Fruit fly (Drosophila melanogaster) whole organism, embryonic: ENCODE results near the gene CG1840.

ENCODE experiments used
- Abd-B ChIP-seq: fragments of 200-800 bp; sonication (Bioruptor generic); optimal IDR thresholded peaks from 2 replicates; lab custom pipeline; 2018; ENCODE audit warnings: missing biosample characterization, mild to moderate bottlenecking, missing genetic modification characterization, moderate library complexity
- B-H1 ChIP-seq: fragments of 200-800 bp; sonication (Bioruptor generic); IDR thresholded peaks from 3 replicates; pipeline ENCODE4 v1.3.6; 2022; ENCODE audit warnings: missing biosample characterization, missing genetic modification characterization
- C15 ChIP-seq: fragments of 200-800 bp; sonication (Bioruptor generic); IDR thresholded peaks from 3 replicates; pipeline ENCODE4 v1.3.6; 2022; ENCODE audit warnings: missing biosample characterization, missing genetic modification characterization
- CG11247 ChIP-seq: fragments of 200-800 bp; sonication (Bioruptor generic); IDR thresholded peaks from 2 replicates; pipeline ENCODE4 v1.3.6; 2022; ENCODE audit warnings: missing biosample characterization, missing genetic modification characterization
- CG11398 ChIP-seq: fragments of 200-800 bp; sonication (Bioruptor generic); optimal IDR thresholded peaks from 2 replicates; lab custom pipeline; 2016; ENCODE audit warnings: missing biosample characterization, missing genetic modification characterization
- CG11723 ChIP-seq: fragments of 200-800 bp; sonication (Bioruptor generic); optimal IDR thresholded peaks from 2 replicates; lab custom pipeline; 2017; ENCODE audit warnings: missing biosample characterization, mild to moderate bottlenecking, missing genetic modification characterization
- CG12104 ChIP-seq: fragments of 200-800 bp; sonication (Bioruptor generic); optimal IDR thresholded peaks from 3 replicates; lab custom pipeline; 2016; ENCODE audit warnings: missing biosample characterization, missing genetic modification characterization
- CG1233 ChIP-seq: fragments of 200-800 bp; sonication (Bioruptor generic); optimal IDR thresholded peaks from 4 replicates; lab custom pipeline; 2018; ENCODE audit warnings: missing biosample characterization, mild to moderate bottlenecking, missing genetic modification characterization
- CG12769 ChIP-seq: fragments of 200-800 bp; sonication (Bioruptor generic); optimal IDR thresholded peaks from 2 replicates; lab custom pipeline; 2019; ENCODE audit warnings: missing biosample characterization, mild to moderate bottlenecking, missing genetic modification characterization, moderate library complexity
- CG13775 ChIP-seq: fragments of 200-800 bp; sonication (Bioruptor generic); optimal IDR thresholded peaks from 3 replicates; lab custom pipeline; 2017; ENCODE audit warnings: missing biosample characterization, mild to moderate bottlenecking, missing genetic modification characterization
- CG16813 ChIP-seq: fragments of 200-800 bp; sonication (Bioruptor generic); IDR thresholded peaks from 3 replicates; pipeline ENCODE4 v1.3.6; 2022; ENCODE audit warnings: missing biosample characterization, missing genetic modification characterization; ENCODE audit not compliant: partially characterized antibody
- CG17385 ChIP-seq: fragments of 200-800 bp; sonication (Bioruptor generic); optimal IDR thresholded peaks from 3 replicates; lab custom pipeline; 2018; ENCODE audit warnings: missing biosample characterization, mild to moderate bottlenecking, missing genetic modification characterization
- CG17829 ChIP-seq: fragments of 200-800 bp; optimal IDR thresholded peaks from 2 replicates; lab custom pipeline; 2019; ENCODE audit warnings: missing biosample characterization, mild to moderate bottlenecking, missing genetic modification characterization, moderate library complexity
- CG18619 ChIP-seq: fragments of 200-800 bp; sonication (Bioruptor generic); optimal IDR thresholded peaks from 3 replicates; lab custom pipeline; 2017; ENCODE audit warnings: missing biosample characterization, mild to moderate bottlenecking, missing genetic modification characterization
- CG3726 ChIP-seq: fragments of 200-800 bp; sonication (Bioruptor generic); IDR thresholded peaks from 3 replicates; pipeline ENCODE4, ENCODE4 v1.3.6; 2022; ENCODE audit warnings: missing biosample characterization, missing genetic modification characterization
- CG3838 ChIP-seq: fragments of 200-800 bp; sonication (Bioruptor generic); optimal IDR thresholded peaks from 3 replicates; lab custom pipeline; 2016; ENCODE audit warnings: missing biosample characterization, missing genetic modification characterization
- CG3847 ChIP-seq: fragments of 200-800 bp; sonication (Bioruptor generic); IDR thresholded peaks from 2 replicates; pipeline ENCODE4 v1.3.6; 2022; ENCODE audit warnings: missing biosample characterization, missing genetic modification characterization
- CG4282 ChIP-seq: fragments of 200-800 bp; sonication (Bioruptor generic); optimal IDR thresholded peaks from 2 replicates; lab custom pipeline; 2016; ENCODE audit warnings: missing biosample characterization, missing genetic modification characterization
- CG6854 ChIP-seq: fragments of 200-800 bp; sonication (Bioruptor generic); optimal IDR thresholded peaks from 3 replicates; lab custom pipeline; 2017; ENCODE audit warnings: missing biosample characterization, mild to moderate bottlenecking, missing genetic modification characterization
- CG7556 ChIP-seq: fragments of 200-800 bp; sonication (Bioruptor generic); optimal IDR thresholded peaks from 2 replicates; lab custom pipeline; 2017; ENCODE audit warnings: missing biosample characterization, mild to moderate bottlenecking, missing genetic modification characterization
- CG7928 ChIP-seq: fragments of 200-800 bp; sonication (Bioruptor generic); optimal IDR thresholded peaks from 2 replicates; lab custom pipeline; 2017; ENCODE audit warnings: missing biosample characterization, mild to moderate bottlenecking, missing genetic modification characterization
- CG8924 ChIP-seq: fragments of 200-800 bp; optimal IDR thresholded peaks from 3 replicates; lab custom pipeline; 2019; ENCODE audit warnings: missing biosample characterization, mild to moderate bottlenecking, missing genetic modification characterization, moderate library complexity
- CkIIα-i1 ChIP-seq: fragments of 200-800 bp; sonication (Bioruptor generic); IDR thresholded peaks from 2 replicates; pipeline ENCODE4 v1.3.6; 2022; ENCODE audit warnings: missing biosample characterization, missing genetic modification characterization
- CoRest ChIP-seq: fragments of 200-800 bp; sonication (Bioruptor generic); optimal IDR thresholded peaks from 3 replicates; lab custom pipeline; 2018; ENCODE audit warnings: missing biosample characterization, mild to moderate bottlenecking, missing genetic modification characterization, moderate library complexity
- HLHmδ ChIP-seq: fragments of 200-800 bp; sonication (Bioruptor generic); optimal IDR thresholded peaks from 2 replicates; lab custom pipeline; 2018; ENCODE audit warnings: missing biosample characterization, mild to moderate bottlenecking, missing genetic modification characterization, moderate library complexity
- Hey ChIP-seq: fragments of 200-800 bp; sonication (Bioruptor generic); optimal IDR thresholded peaks from 3 replicates; lab custom pipeline; 2018; ENCODE audit warnings: missing biosample characterization, mild to moderate bottlenecking, missing genetic modification characterization
- Jarid2 ChIP-seq: fragments of 200-800 bp; sonication (Bioruptor generic); optimal IDR thresholded peaks from 3 replicates; lab custom pipeline; 2017; ENCODE audit warnings: mild to moderate bottlenecking, missing biosample characterization, missing genetic modification reagents, missing genetic modification characterization
- Max ChIP-seq: fragments of 200-800 bp; sonication (Bioruptor generic); optimal IDR thresholded peaks from 2 replicates; lab custom pipeline; 2016; ENCODE audit warnings: missing biosample characterization, mild to moderate bottlenecking, missing genetic modification characterization
- amos ChIP-seq: fragments of 200-800 bp; sonication (Bioruptor generic); IDR thresholded peaks from 2 replicates; pipeline ENCODE4 v1.3.6; 2022; ENCODE audit warnings: missing biosample characterization, missing genetic modification characterization; ENCODE audit not compliant: partially characterized antibody
- ase ChIP-seq: fragments of 200-800 bp; sonication (Bioruptor generic); IDR thresholded peaks from 3 replicates; pipeline ENCODE4 v1.3.6; 2022; ENCODE audit warnings: missing biosample characterization, missing genetic modification characterization
- az2 ChIP-seq: fragments of 200-800 bp; sonication (Bioruptor generic); optimal IDR thresholded peaks from 3 replicates; lab custom pipeline; 2016; ENCODE audit warnings: missing biosample characterization, missing genetic modification characterization
- bigmax ChIP-seq: fragments of 200-800 bp; sonication (Bioruptor generic); optimal IDR thresholded peaks from 2 replicates; lab custom pipeline; 2018; ENCODE audit warnings: missing biosample characterization, mild to moderate bottlenecking, missing genetic modification characterization
- bowl ChIP-seq: fragments of 200-800 bp; sonication (Bioruptor generic); IDR thresholded peaks from 2 replicates; pipeline ENCODE4 v1.3.6; 2022; ENCODE audit warnings: missing biosample characterization, missing genetic modification characterization
- dan ChIP-seq: fragments of 200-800 bp; sonication (Bioruptor generic); IDR thresholded peaks from 2 replicates; pipeline ENCODE4 v1.3.6; 2022; ENCODE audit warnings: missing biosample characterization, missing genetic modification characterization
- fu2 ChIP-seq: fragments of 200-800 bp; sonication (Bioruptor generic); optimal IDR thresholded peaks from 2 replicates; lab custom pipeline; 2016; ENCODE audit warnings: missing biosample characterization, missing genetic modification characterization
- gcm2 ChIP-seq: fragments of 200-800 bp; sonication (Bioruptor generic); optimal IDR thresholded peaks from 2 replicates; lab custom pipeline; 2016; ENCODE audit warnings: missing biosample characterization, missing genetic modification characterization
- grn ChIP-seq: fragments of 200-800 bp; sonication (Bioruptor generic); optimal IDR thresholded peaks from 3 replicates; lab custom pipeline; 2017; ENCODE audit warnings: missing biosample characterization, missing genetic modification characterization
- nmo ChIP-seq: fragments of 200-800 bp; sonication (Bioruptor generic); optimal IDR thresholded peaks from 2 replicates; lab custom pipeline; 2018; ENCODE audit warnings: missing biosample characterization, mild to moderate bottlenecking, missing genetic modification characterization, moderate library complexity
- pan ChIP-seq, 4 experiments: fragments of >200 bp in 3 of 4; fragments of 200-800 bp in 1 of 4; sonication (Bioruptor generic) in 1 of 4; optimal IDR thresholded peaks in 3 of 4; IDR thresholded peaks in 1 of 4; 2 replicates each; pipeline versions ENCODE4 v1.3.6 to Lab custom; 2017 to 2022; ENCODE audit warnings: missing biosample characterization in 2 of 4, missing genetic modification characterization in 2 of 4, mixed read lengths in 1 of 4
- ranshi ChIP-seq: fragments of 200-800 bp; sonication (Bioruptor generic); IDR thresholded peaks from 2 replicates; pipeline ENCODE4 v1.3.6; 2022; ENCODE audit warnings: missing biosample characterization, missing genetic modification characterization
- ro ChIP-seq: fragments of 200-800 bp; sonication (Bioruptor generic); IDR thresholded peaks from 2 replicates; pipeline ENCODE4 v1.3.6; 2022; ENCODE audit warnings: missing biosample characterization, missing genetic modification characterization
- row ChIP-seq: fragments of 200-800 bp; sonication (Bioruptor generic); IDR thresholded peaks from 3 replicates; pipeline ENCODE4 v1.3.6; 2022; ENCODE audit warnings: missing biosample characterization, missing genetic modification characterization
- sens-2 ChIP-seq: fragments of 200-800 bp; sonication (Bioruptor generic); IDR thresholded peaks from 2 replicates; pipeline ENCODE4 v1.3.6; 2022; ENCODE audit warnings: missing biosample characterization, missing genetic modification characterization
- slp2 ChIP-seq: fragments of 200-800 bp; sonication (Bioruptor generic); optimal IDR thresholded peaks from 2 replicates; lab custom pipeline; 2016; ENCODE audit warnings: missing biosample characterization, missing genetic modification characterization
- sna ChIP-seq: fragments of 200-800 bp; sonication (Bioruptor generic); IDR thresholded peaks from 2 replicates; pipeline ENCODE4 v1.3.6; 2022; ENCODE audit warnings: missing biosample characterization, missing genetic modification characterization; ENCODE audit not compliant: partially characterized antibody
- tap ChIP-seq: fragments of 200-800 bp; optimal IDR thresholded peaks from 3 replicates; lab custom pipeline; 2019; ENCODE audit warnings: missing biosample characterization, mild to moderate bottlenecking, missing genetic modification characterization, moderate library complexity
- tll ChIP-seq, 2 experiments: fragments of 200-800 bp in 1 of 2; fragments of >200 bp in 1 of 2; sonication (Bioruptor generic) in 1 of 2; optimal IDR thresholded peaks; 2 replicates each; lab custom pipeline; 2017 to 2019; ENCODE audit warnings: missing biosample characterization in 2 of 2, missing genetic modification characterization in 2 of 2, mild to moderate bottlenecking in 1 of 2, moderate library complexity in 1 of 2
- zfh1 ChIP-seq: fragments of 200-800 bp; sonication (Bioruptor generic); IDR thresholded peaks from 3 replicates; pipeline ENCODE4 v1.3.6; 2022; ENCODE audit warnings: missing biosample characterization, missing genetic modification characterization

The CG1840 gene

DNA sequence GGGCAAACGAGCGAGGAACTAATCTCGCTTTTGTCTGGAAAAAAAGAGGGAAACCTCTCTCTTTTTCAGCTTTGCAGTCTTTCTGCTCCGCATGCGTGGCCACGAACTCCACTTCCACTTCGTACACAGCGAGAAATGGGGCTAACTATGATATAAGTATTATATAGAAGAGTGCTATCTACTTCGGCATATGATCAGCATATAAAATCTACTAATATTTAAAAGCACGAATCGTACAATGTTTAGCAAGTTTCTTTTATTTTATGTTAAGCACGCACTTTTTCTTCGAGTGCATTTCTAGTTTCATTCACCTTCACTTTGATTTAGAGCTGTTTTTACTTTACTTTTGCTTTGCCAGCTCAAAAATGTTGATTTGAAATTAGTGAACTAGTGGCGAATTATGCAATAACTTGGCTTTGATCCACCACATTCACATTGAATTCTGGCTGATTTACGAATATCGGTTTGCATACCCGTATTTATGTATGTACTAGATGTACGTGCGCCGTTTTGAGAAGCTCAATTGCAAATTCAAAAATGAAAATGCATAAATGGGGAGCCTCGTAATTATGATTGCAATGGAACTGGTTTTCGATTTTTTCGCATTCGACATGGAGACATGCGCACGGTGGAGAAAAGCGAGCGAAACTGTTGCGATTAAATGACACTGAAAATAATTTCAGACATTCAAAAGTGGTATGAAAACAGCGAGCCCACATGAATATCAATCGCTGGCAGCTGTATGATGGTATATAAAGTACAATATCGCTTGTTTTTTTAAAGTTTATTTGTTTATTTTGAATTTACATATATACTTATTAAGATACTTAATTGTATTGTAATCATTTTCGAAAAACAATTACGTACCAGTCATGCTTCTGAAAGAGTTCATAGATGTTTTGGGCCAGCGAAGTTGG, 30.4 kb upstream of the CG1840 start (continued):
- TF ChIP-seq B-H1 (peak; percentile 82; the same call in 2 of the 3 replicates), Max (GFP tag; lab: Kevin White, UChicago) (peak; percentile 41), CkIIα-i1 (GFP tag; lab: Robert Waterston, UW) (no peak), grn (GFP tag; lab: Kevin White, UChicago) (peak; percentile 22), CoRest (tag; lab: Kevin White, UChicago) (peak; percentile 72), sna (no peak), CG12104 (GFP tag; lab: Kevin White, UChicago) (peak; percentile 18), C15 (GFP tag; lab: Robert Waterston, UW) (peak; percentile 44; the same call in 1 of the 3 replicates), CG3838 (GFP tag; lab: Kevin White, UChicago) (no peak), CG3726 (0 out of 3 replicates have a peak, but pooled peaks have one; percentile 49), CG11398 (GFP tag; lab: Kevin White, UChicago) (no peak), CG7556 (GFP tag; lab: Kevin White, UChicago) (peak; percentile 58), slp2 (GFP tag; lab: Kevin White, UChicago) (peak; percentile 77), az2 (GFP tag; lab: Kevin White, UChicago) (peak; percentile 73), pan (optimal IDR thresholded peaks at IDR 0.05; lab: Kevin White, UChicago) (no peak), pan (GFP tag; optimal IDR thresholded peaks at IDR 0.05 in 1 of 2, IDR thresholded peaks at IDR 0.05 in 1 of 2) (peak in 1 of 2 experiments; percentile 92), zfh1 (GFP tag; lab: Robert Waterston, UW) (peak; percentile 86), ranshi (peak; percentile 75), CG17829 (tag; lab: Kevin White, UChicago) (peak; percentile 93), tap (tag; lab: Kevin White, UChicago) (peak; percentile 69), tll (GFP tag; optimal IDR thresholded peaks at IDR 0.05; lab: Kevin White, UChicago) (no peak), HLHmδ (GFP tag; lab: Kevin White, UChicago) (no peak), CG16813 (GFP tag; lab: Robert Waterston, UW) (no peak), CG11247 (GFP tag; lab: Robert Waterston, UW) (peak; percentile 66), CG7928 (GFP tag; lab: Kevin White, UChicago) (peak; percentile 36), bigmax (GFP tag; lab: Kevin White, UChicago) (no peak), ro (GFP tag; lab: Robert Waterston, UW) (no peak), CG13775 (GFP tag; lab: Kevin White, UChicago) (peak; percentile 36), Jarid2 (peak; percentile 24), Abd-B (GFP tag; lab: Kevin White, UChicago) (peak; percentile 80), CG4282 (no peak), CG18619 (peak; percentile 36), CG12769 (tag; lab: Kevin White, UChicago) (peak; percentile 78), dan (no peak), CG8924 (tag; lab: Kevin White, UChicago) (peak; percentile 74), CG6854 (GFP tag; lab: Kevin White, UChicago) (no peak), bowl (GFP tag; lab: Robert Waterston, UW) (peak; percentile 36; the same call in 1 of the 2 replicates), fu2 (GFP tag; lab: Kevin White, UChicago) (no peak), nmo (GFP tag; lab: Kevin White, UChicago) (peak; percentile 90), row (peak; percentile 79), CG1233 (GFP tag; lab: Kevin White, UChicago) (peak; percentile 89), amos (GFP tag; lab: Robert Waterston, UW) (no peak), CG11723 (peak; percentile 36), CG17385 (peak; percentile 70), Hey (tag; lab: Kevin White, UChicago) (no peak), ase (GFP tag; lab: Robert Waterston, UW) (peak; percentile 89), gcm2 (GFP tag; lab: Kevin White, UChicago) (no peak), CG3847 (GFP tag; lab: Robert Waterston, UW) (peak; percentile 34; the same call in 1 of the 2 replicates), sens-2 (GFP tag; lab: Robert Waterston, UW) (peak; percentile 57)
